Fruit fly (Drosophila melanogaster): ENCODE measurements around the gene CG7272.

DNA sequence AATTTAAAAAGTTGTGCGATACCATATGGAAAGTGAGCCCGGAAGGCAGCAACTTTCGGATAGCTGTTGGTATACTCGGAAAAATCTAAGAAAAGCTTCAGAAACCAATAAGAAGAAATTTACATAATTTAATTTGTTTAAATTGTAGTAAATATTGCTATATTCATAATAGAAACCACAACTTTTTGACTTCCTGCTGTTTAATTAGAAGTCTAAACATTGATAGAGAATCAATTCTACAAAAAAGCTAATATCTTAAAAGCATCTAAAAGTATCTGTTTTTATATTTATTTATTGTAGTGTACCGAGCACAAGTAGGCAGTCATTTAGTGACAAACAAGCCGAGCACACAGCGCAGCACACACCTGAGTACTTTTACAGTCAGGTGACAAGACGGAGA lies 4.5 kb upstream of the CG7272 start, which contains the start of gene CG13455:
- TF ChIP-seq topi (GFP tag; optimal IDR thresholded peaks at IDR 0.05): no peak
- no peak for TF ChIP-seq OdsH (GFP tag; optimal IDR thresholded peaks at IDR 0.05)
